Fruit fly (Drosophila melanogaster) whole organism, embryonic: ENCODE measurements around the gene tutl.

Source experiments
- Awh ChIP-seq: fragments of 200-800 bp; sonication (Bioruptor generic); IDR thresholded peaks from 2 replicates; pipeline ENCODE4, ENCODE4 v1.3.6; 2022; ENCODE audit warnings: missing biosample characterization, missing genetic modification characterization
- Bgb ChIP-seq: fragments of 200-800 bp; sonication (Bioruptor generic); IDR thresholded peaks from 2 replicates; pipeline ENCODE4 v1.3.6; 2022; ENCODE audit warnings: missing biosample characterization, missing genetic modification characterization; ENCODE audit not compliant: partially characterized antibody
- CG11247 ChIP-seq: fragments of 200-800 bp; sonication (Bioruptor generic); IDR thresholded peaks from 2 replicates; pipeline ENCODE4 v1.3.6; 2022; ENCODE audit warnings: missing biosample characterization, missing genetic modification characterization
- CG11504 ChIP-seq: fragments of 200-800 bp; sonication (Bioruptor generic); optimal IDR thresholded peaks from 3 replicates; lab custom pipeline; 2019; ENCODE audit warnings: missing biosample characterization, mild to moderate bottlenecking, missing genetic modification characterization, moderate library complexity
- CG2712 ChIP-seq: fragments of 200-800 bp; optimal IDR thresholded peaks from 3 replicates; lab custom pipeline; 2019; ENCODE audit warnings: missing biosample characterization, mild to moderate bottlenecking, missing genetic modification characterization, moderate library complexity
- CG2875 ChIP-seq: fragments of 200-800 bp; sonication (Bioruptor generic); optimal IDR thresholded peaks from 2 replicates; lab custom pipeline; 2017; ENCODE audit warnings: missing biosample characterization, mild to moderate bottlenecking, missing genetic modification characterization, missing genetic modification reagents
- CG31365 ChIP-seq: fragments of 200-800 bp; sonication (Bioruptor generic); optimal IDR thresholded peaks from 2 replicates; lab custom pipeline; 2018; ENCODE audit warnings: missing biosample characterization, mild to moderate bottlenecking, missing genetic modification characterization
- CG31388 ChIP-seq: fragments of 200-800 bp; sonication (Bioruptor generic); optimal IDR thresholded peaks from 2 replicates; lab custom pipeline; 2016; ENCODE audit warnings: missing biosample characterization, missing genetic modification characterization
- CG32772 ChIP-seq: fragments of 200-800 bp; sonication (Bioruptor generic); IDR thresholded peaks from 2 replicates; pipeline ENCODE4 v1.3.6; 2022; ENCODE audit warnings: missing biosample characterization, missing genetic modification characterization
- CG4730 ChIP-seq: fragments of 200-800 bp; sonication (Bioruptor generic); IDR thresholded peaks from 2 replicates; pipeline ENCODE4 v1.3.6; 2022; ENCODE audit warnings: missing biosample characterization, missing genetic modification characterization
- CG4820 ChIP-seq: fragments of 200-800 bp; sonication (Bioruptor generic); optimal IDR thresholded peaks from 3 replicates; lab custom pipeline; 2016; ENCODE audit warnings: missing biosample characterization, missing genetic modification characterization
- CG4854 ChIP-seq: fragments of 200-800 bp; sonication (Bioruptor generic); optimal IDR thresholded peaks from 2 replicates; lab custom pipeline; 2016; ENCODE audit warnings: missing biosample characterization, missing genetic modification characterization, inconsistent platforms
- CG6254 ChIP-seq: fragments of 200-800 bp; sonication (Bioruptor generic); optimal IDR thresholded peaks from 3 replicates; lab custom pipeline; 2017; ENCODE audit warnings: mild to moderate bottlenecking, missing biosample characterization, missing genetic modification reagents, missing genetic modification characterization
- CG6854 ChIP-seq: fragments of 200-800 bp; sonication (Bioruptor generic); optimal IDR thresholded peaks from 3 replicates; lab custom pipeline; 2017; ENCODE audit warnings: missing biosample characterization, mild to moderate bottlenecking, missing genetic modification characterization
- CG7357 ChIP-seq: fragments of 200-800 bp; sonication (Bioruptor generic); IDR thresholded peaks from 3 replicates; pipeline ENCODE4 v1.3.6; 2022; ENCODE audit warnings: missing biosample characterization, missing genetic modification characterization
- CG7372 ChIP-seq: fragments of 200-800 bp; sonication (Bioruptor generic); IDR thresholded peaks from 2 replicates; pipeline ENCODE4 v1.3.6; 2022; ENCODE audit warnings: missing biosample characterization, missing genetic modification characterization
- CG7963 ChIP-seq: fragments of 200-800 bp; sonication (Bioruptor generic); IDR thresholded peaks from 3 replicates; pipeline ENCODE4 v1.3.6; 2022; ENCODE audit warnings: missing biosample characterization, missing genetic modification characterization; ENCODE audit not compliant: partially characterized antibody
- CG8281 ChIP-seq: fragments of 200-800 bp; sonication (Bioruptor generic); optimal IDR thresholded peaks from 2 replicates; lab custom pipeline; 2018; ENCODE audit warnings: missing biosample characterization, mild to moderate bottlenecking, missing genetic modification characterization, moderate library complexity
- CG9215 ChIP-seq: fragments of 200-800 bp; sonication (Bioruptor generic); IDR thresholded peaks from 2 replicates; pipeline ENCODE4 v1.3.6; 2022; ENCODE audit warnings: missing biosample characterization, missing genetic modification characterization
- CG9727 ChIP-seq: fragments of 200-800 bp; sonication (Bioruptor generic); optimal IDR thresholded peaks from 3 replicates; lab custom pipeline; 2017; ENCODE audit warnings: missing biosample characterization, mild to moderate bottlenecking, missing genetic modification characterization
- Dip2 ChIP-seq: fragments of 200-800 bp; sonication (Bioruptor generic); IDR thresholded peaks from 2 replicates; pipeline ENCODE4 v1.3.6; 2022; ENCODE audit warnings: missing biosample characterization, missing genetic modification characterization
- Dll ChIP-seq: fragments of 200-800 bp; sonication (Bioruptor generic); IDR thresholded peaks from 4 replicates; pipeline ENCODE4 v1.3.6; 2022; ENCODE audit warnings: missing biosample characterization, missing genetic modification characterization; ENCODE audit not compliant: partially characterized antibody
- Fer3 ChIP-seq: fragments of 200-800 bp; sonication (Bioruptor generic); optimal IDR thresholded peaks from 2 replicates; lab custom pipeline; 2018; ENCODE audit warnings: missing biosample characterization, mild to moderate bottlenecking, missing genetic modification characterization, moderate library complexity
- H15 ChIP-seq: fragments of 200-800 bp; sonication (Bioruptor generic); IDR thresholded peaks from 3 replicates; pipeline ENCODE4 v1.3.6; 2022; ENCODE audit warnings: missing biosample characterization, missing genetic modification characterization
- HHEX ChIP-seq: fragments of 200-800 bp; sonication (Bioruptor generic); optimal IDR thresholded peaks from 3 replicates; lab custom pipeline; 2017; ENCODE audit warnings: missing biosample characterization, mild to moderate bottlenecking, missing genetic modification characterization, missing genetic modification reagents
- Meics ChIP-seq: fragments of 200-800 bp; sonication (Bioruptor generic); optimal IDR thresholded peaks from 2 replicates; lab custom pipeline; 2017; ENCODE audit warnings: missing biosample characterization, mild to moderate bottlenecking, missing genetic modification characterization
- Neu2 ChIP-seq: fragments of 200-800 bp; sonication (Bioruptor generic); optimal IDR thresholded peaks from 3 replicates; lab custom pipeline; 2016; ENCODE audit warnings: missing biosample characterization, missing genetic modification characterization, borderline replicate concordance
- Oli ChIP-seq: fragments of 200-800 bp; sonication (Bioruptor generic); optimal IDR thresholded peaks from 2 replicates; lab custom pipeline; 2018; ENCODE audit warnings: missing biosample characterization, mild to moderate bottlenecking, missing genetic modification characterization, moderate library complexity
- Ravus ChIP-seq: fragments of 200-800 bp; sonication (Bioruptor generic); IDR thresholded peaks from 2 replicates; pipeline ENCODE4 v1.3.6; 2022; ENCODE audit warnings: missing biosample characterization, missing genetic modification characterization
- Side ChIP-seq: fragments of 200-800 bp; sonication (Bioruptor generic); optimal IDR thresholded peaks from 2 replicates; lab custom pipeline; 2016; ENCODE audit warnings: missing biosample characterization, missing genetic modification characterization
- Ssrp ChIP-seq: fragments of 200-800 bp; sonication (Bioruptor generic); optimal IDR thresholded peaks from 2 replicates; lab custom pipeline; 2018; ENCODE audit warnings: missing biosample characterization, mild to moderate bottlenecking, missing genetic modification characterization, moderate library complexity
- Xrp1 ChIP-seq: fragments of 200-800 bp; sonication (Bioruptor generic); IDR thresholded peaks from 2 replicates; pipeline ENCODE4 v1.3.6; 2022; ENCODE audit warnings: missing biosample characterization, missing genetic modification characterization
- bcd ChIP-seq: fragments of 200-800 bp; sonication (Bioruptor generic); optimal IDR thresholded peaks from 2 replicates; lab custom pipeline; 2017; ENCODE audit warnings: missing biosample characterization, mild to moderate bottlenecking, missing genetic modification characterization
- btn ChIP-seq: fragments of 200-800 bp; sonication (Bioruptor generic); optimal IDR thresholded peaks from 2 replicates; lab custom pipeline; 2016; ENCODE audit warnings: missing biosample characterization, missing genetic modification characterization
- chif ChIP-seq, 2 experiments: fragments of 200-800 bp; sonication (Bioruptor generic); optimal IDR thresholded peaks; 3 replicates each; lab custom pipeline; 2016; ENCODE audit warnings: missing biosample characterization in 2 of 2, missing genetic modification characterization in 2 of 2
- cwo ChIP-seq: fragments of 200-800 bp; sonication (Bioruptor generic); optimal IDR thresholded peaks from 3 replicates; lab custom pipeline; 2017; ENCODE audit warnings: missing biosample characterization, missing genetic modification characterization, mild to moderate bottlenecking, moderate library complexity, missing genetic modification reagents
- dmrt11E ChIP-seq: fragments of 200-800 bp; sonication (Bioruptor generic); optimal IDR thresholded peaks from 3 replicates; lab custom pipeline; 2018; ENCODE audit warnings: missing biosample characterization, mild to moderate bottlenecking, missing genetic modification characterization, moderate library complexity
- dysf ChIP-seq: fragments of 200-800 bp; sonication (Bioruptor generic); IDR thresholded peaks from 3 replicates; pipeline ENCODE4 v1.3.6; 2022; ENCODE audit warnings: missing biosample characterization, missing genetic modification characterization
- fd96Cb ChIP-seq: fragments of 200-800 bp; sonication (Bioruptor generic); optimal IDR thresholded peaks from 2 replicates; lab custom pipeline; 2018; ENCODE audit warnings: missing biosample characterization, mild to moderate bottlenecking, missing genetic modification characterization, moderate library complexity
- grau ChIP-seq: fragments of 200-800 bp; optimal IDR thresholded peaks from 3 replicates; lab custom pipeline; 2019; ENCODE audit warnings: missing biosample characterization, mild to moderate bottlenecking, missing genetic modification characterization, moderate library complexity
- her ChIP-seq: fragments of 200-800 bp; sonication (Bioruptor generic); optimal IDR thresholded peaks from 2 replicates; lab custom pipeline; 2016; ENCODE audit warnings: missing biosample characterization, missing genetic modification characterization
- kay ChIP-seq: fragments of 200-800 bp; sonication (Bioruptor generic); optimal IDR thresholded peaks from 2 replicates; lab custom pipeline; 2016; ENCODE audit warnings: missing biosample characterization, missing genetic modification characterization
- lola ChIP-seq, 3 experiments: fragments of >200 bp in 2 of 3; fragments of 200-800 bp in 1 of 3; sonication (Bioruptor generic) in 1 of 3; optimal IDR thresholded peaks; 2 replicates each; lab custom pipeline; 2017 to 2019; ENCODE audit warnings: missing biosample characterization in 3 of 3, missing genetic modification characterization in 3 of 3, mild to moderate bottlenecking in 1 of 3, moderate library complexity in 1 of 3
- luna ChIP-seq: fragments of 200-800 bp; sonication (Bioruptor generic); optimal IDR thresholded peaks from 2 replicates; lab custom pipeline; 2016; ENCODE audit warnings: missing biosample characterization, missing genetic modification characterization
- maf-S ChIP-seq: fragments of 200-800 bp; sonication (Bioruptor generic); optimal IDR thresholded peaks from 2 replicates; lab custom pipeline; 2016; ENCODE audit warnings: missing biosample characterization, missing genetic modification characterization
- onecut ChIP-seq: fragments of 200-800 bp; sonication (Bioruptor generic); IDR thresholded peaks from 2 replicates; pipeline ENCODE4 v1.3.6; 2022; ENCODE audit warnings: missing biosample characterization, missing genetic modification characterization
- salm ChIP-seq: fragments of 200-800 bp; sonication (Bioruptor generic); optimal IDR thresholded peaks from 2 replicates; lab custom pipeline; 2018; ENCODE audit warnings: missing biosample characterization, mild to moderate bottlenecking, missing genetic modification characterization
- shn ChIP-seq: fragments of 200-800 bp; sonication (Bioruptor generic); optimal IDR thresholded peaks from 3 replicates; lab custom pipeline; 2016; ENCODE audit warnings: missing biosample characterization, missing genetic modification characterization
- sim ChIP-seq: fragments of 200-800 bp; sonication (Bioruptor generic); IDR thresholded peaks from 2 replicates; pipeline ENCODE4 v1.3.6; 2022; ENCODE audit warnings: missing biosample characterization, missing genetic modification characterization
- tx ChIP-seq: fragments of 200-800 bp; sonication (Bioruptor generic); optimal IDR thresholded peaks from 2 replicates; lab custom pipeline; 2016; ENCODE audit warnings: missing biosample characterization, missing genetic modification characterization
- yki ChIP-seq: fragments of >200 bp; optimal IDR thresholded peaks from 3 replicates; lab custom pipeline; 2018

tutl gene

dm6 chr2L:4346619-4347310, 63.8 kb downstream of the tutl start (continued):
- TF ChIP-seq dmrt11E (tag; lab: Kevin White, UChicago) (no peak), CG2875 (GFP tag; lab: Kevin White, UChicago) (no peak), Xrp1 (no peak), Ravus (GFP tag; lab: Robert Waterston, UW) (no peak), CG7963 (no peak), Neu2 (GFP tag; lab: Kevin White, UChicago) (peak; percentile 51), yki (no peak), cwo (GFP tag; lab: Kevin White, UChicago) (no peak), CG31388 (GFP tag; lab: Kevin White, UChicago) (no peak), CG32772 (GFP tag; lab: Robert Waterston, UW) (no peak), CG2712 (no peak), luna (no peak), Awh (GFP tag; lab: Robert Waterston, UW) (no peak), kay (GFP tag; lab: Kevin White, UChicago) (no peak), CG6254 (GFP tag; lab: Kevin White, UChicago) (no peak), HHEX (GFP tag; lab: Kevin White, UChicago) (no peak), CG4730 (GFP tag; lab: Robert Waterston, UW) (no peak), CG6854 (no peak), CG8281 (tag; lab: Kevin White, UChicago) (no peak), fd96Cb (tag; lab: Kevin White, UChicago) (no peak), Oli (tag; lab: Kevin White, UChicago) (no peak), CG9215 (GFP tag; lab: Robert Waterston, UW) (no peak), btn (GFP tag; lab: Kevin White, UChicago) (no peak), CG11247 (no peak), Side (GFP tag; lab: Kevin White, UChicago) (no peak), onecut (GFP tag; lab: Robert Waterston, UW) (peak; percentile 88), maf-S (GFP tag; lab: Kevin White, UChicago) (no peak), sim (no peak), Dip2 (GFP tag; lab: Robert Waterston, UW) (no peak), grau (tag; lab: Kevin White, UChicago) (no peak), Fer3 (no peak), CG31365 (no peak), CG7357 (GFP tag; lab: Robert Waterston, UW) (no peak), CG7372 (GFP tag; lab: Robert Waterston, UW) (no peak), Bgb (GFP tag; lab: Robert Waterston, UW) (peak; percentile 30; the same call in 1 of the 2 replicates), CG9727 (GFP tag; lab: Kevin White, UChicago) (no peak), Meics (GFP tag; lab: Kevin White, UChicago) (no peak), salm (tag; lab: Kevin White, UChicago) (no peak), tx (GFP tag; lab: Kevin White, UChicago) (no peak), CG11504 (tag; lab: Kevin White, UChicago) (no peak), CG4854 (GFP tag; lab: Kevin White, UChicago) (no peak), shn (GFP tag; lab: Kevin White, UChicago) (no peak), her (GFP tag; lab: Kevin White, UChicago) (no peak), Dll (GFP tag; lab: Robert Waterston, UW) (0 out of 4 replicates have a peak, but pooled peaks have one; percentile 50), lola (GFP tag; optimal IDR thresholded peaks at IDR 0.05; lab: Kevin White, UChicago) (no peak), H15 (GFP tag; lab: Robert Waterston, UW) (no peak), dysf (GFP tag; lab: Robert Waterston, UW) (no peak), bcd (no peak), CG4820 (GFP tag; lab: Kevin White, UChicago) (no peak), Ssrp (tag; lab: Kevin White, UChicago) (no peak), chif (GFP tag; optimal IDR thresholded peaks at IDR 0.05; lab: Kevin White, UChicago) (no peak)
